Worm (Caenorhabditis elegans) whole organism, young adult: ENCODE measurements around the gene F46G10.2.

Source experiments
- B0019.2 ChIP-seq: fragments of 200-800 bp; sonication (Bioruptor generic); conservative IDR thresholded peaks from 2 replicates; pipeline ENCODE4 v1.3.6; 2022; ENCODE audit warnings: missing genetic modification reagents, missing genetic modification characterization, missing compliant biosample characterization
- B0035.1 ChIP-seq: sonication (generic microtip); optimal IDR thresholded peaks from 2 replicates; lab custom pipeline; 2016; ENCODE audit warnings: missing genetic modification characterization, mild to moderate bottlenecking, missing compliant biosample characterization, missing genotype, missing genetic modification reagents
- B0261.1 ChIP-seq: sonication (generic microtip); optimal IDR thresholded peaks from 2 replicates; lab custom pipeline; 2016; ENCODE audit warnings: mild to moderate bottlenecking, missing genetic modification characterization, moderate library complexity, missing compliant biosample characterization
- F23B12.7 ChIP-seq: sonication (generic microtip); optimal IDR thresholded peaks from 2 replicates; lab custom pipeline; 2017; ENCODE audit warnings: missing genetic modification characterization, mild to moderate bottlenecking, missing compliant biosample characterization, antibody characterized with exemption, moderate library complexity; ENCODE audit not compliant: insufficient read depth
- F39B2.1 ChIP-seq: fragments of 200-800 bp; sonication (Bioruptor generic); IDR thresholded peaks from 2 replicates; pipeline ENCODE4 v1.3.6; 2022; ENCODE audit warnings: missing genetic modification reagents, missing genetic modification characterization, missing compliant biosample characterization
- F52B5.7 ChIP-seq: sonication (generic microtip); optimal IDR thresholded peaks from 2 replicates; lab custom pipeline; 2016; ENCODE audit warnings: mild to moderate bottlenecking, missing genetic modification characterization, missing compliant biosample characterization
- F55B11.4 ChIP-seq: sonication (generic microtip); optimal IDR thresholded peaks from 2 replicates; lab custom pipeline; 2016; ENCODE audit warnings: missing compliant biosample characterization, missing genetic modification characterization, borderline replicate concordance; ENCODE audit not compliant: insufficient read depth
- F57C9.4 ChIP-seq: sonication (generic microtip); optimal IDR thresholded peaks from 2 replicates; lab custom pipeline; 2017; ENCODE audit warnings: mild to moderate bottlenecking, missing genetic modification characterization, missing compliant biosample characterization
- K11D2.4 ChIP-seq: fragments of 200-800 bp; sonication (Bioruptor generic); IDR thresholded peaks from 2 replicates; pipeline ENCODE4 v1.3.6; 2022; ENCODE audit warnings: missing genetic modification reagents, missing genetic modification characterization, missing compliant biosample characterization
- T07F8.4 ChIP-seq: sonication (generic microtip); optimal IDR thresholded peaks from 2 replicates; lab custom pipeline; 2016; ENCODE audit warnings: mild to moderate bottlenecking, missing genetic modification characterization, moderate library complexity, missing compliant biosample characterization
- T26A5.8 ChIP-seq: sonication (generic microtip); optimal IDR thresholded peaks from 2 replicates; lab custom pipeline; 2016; ENCODE audit warnings: missing genetic modification characterization, missing compliant biosample characterization
- Y53G8AR.9 ChIP-seq: fragments of 200-800 bp; sonication (Bioruptor generic); conservative IDR thresholded peaks from 2 replicates; pipeline ENCODE4 v1.3.6; 2022; ENCODE audit warnings: missing genetic modification reagents, missing genetic modification characterization, missing compliant biosample characterization
- Y56A3A.18 ChIP-seq: fragments of 200-800 bp; sonication (Bioruptor generic); IDR thresholded peaks from 2 replicates; pipeline ENCODE4 v1.3.6; 2022; ENCODE audit warnings: missing genetic modification reagents, missing genetic modification characterization, missing compliant biosample characterization
- Y95B8A.8 ChIP-seq: fragments of 200-800 bp; sonication (Bioruptor generic); IDR thresholded peaks from 2 replicates; pipeline ENCODE4 v1.3.6; 2022; ENCODE audit warnings: missing genetic modification reagents, missing genetic modification characterization, missing compliant biosample characterization
- atf-7 ChIP-seq: sonication (generic microtip); optimal IDR thresholded peaks from 2 replicates; lab custom pipeline; 2017; ENCODE audit warnings: mild to moderate bottlenecking, missing genetic modification characterization, missing compliant biosample characterization
- attf-3 ChIP-seq: fragments of 200-800 bp; sonication (Bioruptor generic); conservative IDR thresholded peaks from 2 replicates; pipeline ENCODE4 v1.3.6; 2022; ENCODE audit warnings: missing genetic modification reagents, missing genetic modification characterization, missing compliant biosample characterization
- attf-5 ChIP-seq: fragments of 200-800 bp; sonication (Bioruptor generic); optimal IDR thresholded peaks from 2 replicates; lab custom pipeline; 2018; ENCODE audit warnings: mild to moderate bottlenecking, missing genetic modification characterization, missing compliant biosample characterization
- cebp-1 ChIP-seq, 2 experiments: fragments of 200-800 bp in 1 of 2; sonication (Bioruptor generic) in 1 of 2; sonication (generic microtip) in 1 of 2; IDR thresholded peaks in 1 of 2; optimal IDR thresholded peaks in 1 of 2; 2 replicates each; pipeline versions ENCODE4 v1.3.6 to Lab custom; 2017 to 2022; ENCODE audit warnings: missing compliant biosample characterization in 2 of 2, missing genetic modification characterization in 2 of 2, mild to moderate bottlenecking in 1 of 2, missing genetic modification reagents in 1 of 2, moderate library complexity in 1 of 2
- ceh-100 ChIP-seq: fragments of 200-800 bp; sonication (Bioruptor generic); IDR thresholded peaks from 2 replicates; pipeline ENCODE4 v1.3.6; 2022; ENCODE audit warnings: missing genetic modification reagents, missing genetic modification characterization, missing compliant biosample characterization
- ceh-58 ChIP-seq: fragments of 200-800 bp; sonication (Bioruptor generic); IDR thresholded peaks from 2 replicates; pipeline ENCODE4 v1.3.6; 2022; ENCODE audit warnings: missing genetic modification characterization, missing compliant biosample characterization
- ceh-79 ChIP-seq: sonication (generic microtip); optimal IDR thresholded peaks from 2 replicates; lab custom pipeline; 2017; ENCODE audit warnings: mild to moderate bottlenecking, missing genetic modification characterization, missing compliant biosample characterization
- ceh-91 ChIP-seq: fragments of 200-800 bp; sonication (Bioruptor generic); IDR thresholded peaks from 2 replicates; pipeline ENCODE4 v1.3.6; 2022; ENCODE audit warnings: missing genetic modification reagents, missing genetic modification characterization, missing compliant biosample characterization
- dpff-1 ChIP-seq: sonication (generic microtip); optimal IDR thresholded peaks from 2 replicates; lab custom pipeline; 2017; ENCODE audit warnings: mild to moderate bottlenecking, missing genetic modification characterization, missing compliant biosample characterization
- dpl-1 ChIP-seq: fragments of 150-350 bp; optimal IDR thresholded peaks from 2 replicates; lab custom pipeline; 2014; ENCODE audit warnings: missing biosample characterization, missing genetic modification reagents, missing genetic modification characterization
- egl-18 ChIP-seq: fragments of 200-800 bp; sonication (Bioruptor generic); IDR thresholded peaks from 2 replicates; pipeline ENCODE4 v1.3.6; 2022; ENCODE audit warnings: missing genetic modification reagents, missing genetic modification characterization, missing compliant biosample characterization
- egl-44 ChIP-seq: fragments of 200-800 bp; sonication (Bioruptor generic); IDR thresholded peaks from 2 replicates; pipeline ENCODE4 v1.3.6; 2022; ENCODE audit warnings: missing genetic modification reagents, missing genetic modification characterization, missing compliant biosample characterization
- ekl-4 ChIP-seq: fragments of 200-800 bp; sonication (Bioruptor generic); IDR thresholded peaks from 2 replicates; pipeline ENCODE4 v1.3.6; 2022; ENCODE audit warnings: missing genetic modification reagents, missing genetic modification characterization, missing compliant biosample characterization
- ets-4 ChIP-seq: fragments of 200-800 bp; sonication (Bioruptor generic); optimal IDR thresholded peaks from 2 replicates; lab custom pipeline; 2018; ENCODE audit warnings: mild to moderate bottlenecking, missing genetic modification characterization, missing compliant biosample characterization
- fkh-3 ChIP-seq: sonication (generic microtip); optimal IDR thresholded peaks from 2 replicates; lab custom pipeline; 2016; ENCODE audit warnings: mild to moderate bottlenecking, missing genetic modification characterization, missing compliant biosample characterization
- hlh-26 ChIP-seq: fragments of 200-800 bp; sonication (Bioruptor generic); conservative IDR thresholded peaks from 2 replicates; pipeline ENCODE4 v1.3.6; 2022; ENCODE audit warnings: missing genetic modification reagents, missing genetic modification characterization, missing compliant biosample characterization
- let-526 ChIP-seq: fragments of 200-800 bp; sonication (Bioruptor generic); IDR thresholded peaks from 2 replicates; pipeline ENCODE4 v1.3.6; 2022; ENCODE audit warnings: missing genetic modification reagents, missing genetic modification characterization, missing compliant biosample characterization
- lin-26 ChIP-seq: fragments of 200-800 bp; sonication (Bioruptor generic); IDR thresholded peaks from 2 replicates; pipeline ENCODE4 v1.3.6; 2022; ENCODE audit warnings: missing genetic modification reagents, missing genetic modification characterization, missing compliant biosample characterization
- lir-1 ChIP-seq: fragments of 200-800 bp; sonication (Bioruptor generic); conservative IDR thresholded peaks from 2 replicates; pipeline ENCODE4 v1.3.6; 2022; ENCODE audit warnings: missing genetic modification reagents, missing genetic modification characterization, missing compliant biosample characterization
- lsl-1 ChIP-seq: fragments of 200-800 bp; sonication (Bioruptor generic); optimal IDR thresholded peaks from 2 replicates; lab custom pipeline; 2018; ENCODE audit warnings: mild to moderate bottlenecking, missing genetic modification characterization, moderate library complexity, missing compliant biosample characterization
- madf-6 ChIP-seq: fragments of 200-800 bp; sonication (Bioruptor generic); IDR thresholded peaks from 2 replicates; pipeline ENCODE4 v1.3.6; 2022; ENCODE audit warnings: missing genetic modification reagents, missing genetic modification characterization, missing compliant biosample characterization
- nhr-179 ChIP-seq: sonication (generic microtip); optimal IDR thresholded peaks from 2 replicates; lab custom pipeline; 2016; ENCODE audit warnings: mild to moderate bottlenecking, missing genetic modification characterization, missing compliant biosample characterization
- nhr-90 ChIP-seq: sonication (generic microtip); optimal IDR thresholded peaks from 2 replicates; lab custom pipeline; 2016; ENCODE audit warnings: missing genotype, mild to moderate bottlenecking, missing genetic modification characterization, missing compliant biosample characterization
- pbrm-1 ChIP-seq: fragments of 200-800 bp; sonication (Bioruptor generic); IDR thresholded peaks from 2 replicates; pipeline ENCODE4 v1.3.6; 2022; ENCODE audit warnings: missing genetic modification reagents, missing genetic modification characterization, missing compliant biosample characterization
- rcor-1 ChIP-seq: fragments of 200-800 bp; sonication (Bioruptor generic); IDR thresholded peaks from 2 replicates; pipeline ENCODE4 v1.3.6; 2022; ENCODE audit warnings: missing genetic modification reagents, missing genetic modification characterization, missing compliant biosample characterization
- repo-1 ChIP-seq: sonication (generic microtip); optimal IDR thresholded peaks from 2 replicates; lab custom pipeline; 2017; ENCODE audit warnings: mild to moderate bottlenecking, missing genetic modification characterization, missing compliant biosample characterization
- sdz-38 ChIP-seq: sonication (generic microtip); optimal IDR thresholded peaks from 2 replicates; lab custom pipeline; 2016; ENCODE audit warnings: missing genotype, missing genetic modification characterization, missing compliant biosample characterization
- snpc-3.4 ChIP-seq: sonication (generic microtip); optimal IDR thresholded peaks from 2 replicates; lab custom pipeline; 2017; ENCODE audit warnings: missing genetic modification characterization, mild to moderate bottlenecking, missing compliant biosample characterization, antibody characterized with exemption, moderate library complexity, missing genotype, missing genetic modification reagents
- tbx-9 ChIP-seq: sonication (generic microtip); optimal IDR thresholded peaks from 2 replicates; lab custom pipeline; 2016; ENCODE audit warnings: borderline replicate concordance, missing genetic modification characterization, inconsistent platforms, missing compliant biosample characterization
- unc-62 ChIP-seq: fragments of 150-350 bp; optimal IDR thresholded peaks from 2 replicates; lab custom pipeline; 2014; ENCODE audit warnings: missing biosample characterization, missing genetic modification reagents, missing genetic modification characterization
- xnd-1 ChIP-seq: sonication (generic microtip); optimal IDR thresholded peaks from 2 replicates; lab custom pipeline; 2016; ENCODE audit warnings: missing genotype, missing genetic modification reagents, missing genetic modification characterization, missing compliant biosample characterization
- zfh-2 ChIP-seq: fragments of 200-800 bp; sonication (Bioruptor generic); conservative IDR thresholded peaks from 2 replicates; pipeline ENCODE4 v1.3.6; 2022; ENCODE audit warnings: missing genetic modification reagents, missing genetic modification characterization, missing compliant biosample characterization
- zim-3 ChIP-seq: sonication (generic microtip); optimal IDR thresholded peaks from 2 replicates; lab custom pipeline; 2017; ENCODE audit warnings: mild to moderate bottlenecking, missing genetic modification characterization, moderate library complexity, missing compliant biosample characterization
- ztf-22 ChIP-seq: fragments of 200-800 bp; sonication (Bioruptor generic); optimal IDR thresholded peaks from 2 replicates; lab custom pipeline; 2018; ENCODE audit warnings: mild to moderate bottlenecking, missing genetic modification characterization, moderate library complexity, missing compliant biosample characterization

Gene F46G10.2

DNA sequence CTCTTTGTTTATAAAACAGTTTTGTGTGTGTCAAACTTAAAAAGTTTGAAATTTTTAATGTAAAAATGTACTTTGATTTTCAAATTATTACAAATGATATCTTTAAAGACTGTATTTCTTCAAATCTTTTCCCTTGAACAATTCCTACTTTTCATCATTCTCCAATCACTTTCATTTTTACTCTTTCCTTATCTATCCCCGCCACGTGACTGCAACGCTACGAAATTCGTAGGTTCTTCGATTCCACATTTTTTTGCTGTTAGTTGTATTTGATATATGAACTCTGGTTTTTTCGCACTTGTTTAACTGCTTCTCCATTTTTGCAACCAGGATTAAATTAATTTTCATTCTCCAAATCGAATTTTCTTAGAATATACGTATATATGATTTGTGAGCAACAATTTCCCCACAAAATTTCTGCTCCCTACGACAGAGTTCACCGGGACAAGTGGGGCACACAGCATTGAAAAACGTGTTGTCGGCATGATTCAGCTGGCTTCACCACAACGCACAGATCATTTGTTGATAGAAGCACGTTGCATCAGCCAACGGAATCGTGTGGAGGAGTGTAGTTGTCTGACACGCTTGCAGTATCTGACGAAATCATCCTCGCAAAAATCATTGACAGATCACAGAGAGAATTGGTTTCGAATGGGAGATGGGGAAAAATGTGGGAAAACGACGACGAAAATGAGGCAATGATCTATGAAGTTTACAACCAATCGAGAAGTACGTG is 32.1 kb downstream of the F46G10.2 start (continued):
- no peak for TF ChIP-seq dpl-1 (GFP tag; lab: Kevin White, UChicago)
- TF ChIP-seq T07F8.4 (tag; lab: Kevin White, UChicago): no peak
- no peak for TF ChIP-seq dpff-1 (tag; lab: Kevin White, UChicago)
- no peak for TF ChIP-seq let-526 (GFP tag; lab: Robert Waterston, UW)
- TF ChIP-seq F39B2.1 (GFP tag; lab: Robert Waterston, UW): no peak
- no peak for TF ChIP-seq zim-3 (tag; lab: Kevin White, UChicago)
- no peak for TF ChIP-seq nhr-179
- no peak for TF ChIP-seq ceh-79
- no peak for TF ChIP-seq zfh-2
- TF ChIP-seq Y95B8A.8: 0 out of 2 replicates have a peak, but pooled peaks have one; percentile 23
- no peak for TF ChIP-seq tbx-9 (tag; lab: Kevin White, UChicago)
- no peak for TF ChIP-seq pbrm-1 (GFP tag; lab: Robert Waterston, UW)
- TF ChIP-seq F55B11.4 (tag; lab: Kevin White, UChicago): no peak
- TF ChIP-seq cebp-1 (GFP tag; IDR thresholded peaks at IDR 0.05; lab: Robert Waterston, UW): no peak
- peak; percentile 66 for TF ChIP-seq cebp-1 (tag; optimal IDR thresholded peaks at IDR 0.05; lab: Kevin White, UChicago)
- TF ChIP-seq fkh-3: no peak
- no peak for TF ChIP-seq snpc-3.4
- no peak for TF ChIP-seq hlh-26 (GFP tag; lab: Robert Waterston, UW)
- peak; percentile 49 for TF ChIP-seq atf-7 (tag; lab: Kevin White, UChicago)
- TF ChIP-seq xnd-1: no peak
- TF ChIP-seq F57C9.4: no peak
- no peak for TF ChIP-seq ceh-91 (GFP tag; lab: Robert Waterston, UW)
- no peak for TF ChIP-seq madf-6 (GFP tag; lab: Robert Waterston, UW)
- no peak for TF ChIP-seq B0035.1 (tag; lab: Kevin White, UChicago)
- TF ChIP-seq nhr-90: no peak
- TF ChIP-seq ekl-4 (GFP tag; lab: Robert Waterston, UW): no peak
- TF ChIP-seq K11D2.4 (GFP tag; lab: Robert Waterston, UW): no peak
- no peak for TF ChIP-seq ceh-100 (GFP tag; lab: Robert Waterston, UW)
- TF ChIP-seq lir-1 (GFP tag; lab: Robert Waterston, UW): no peak
- no peak for TF ChIP-seq lsl-1 (GFP tag; lab: Kevin White, UChicago)
- no peak for TF ChIP-seq attf-3 (GFP tag; lab: Robert Waterston, UW)
- TF ChIP-seq repo-1: no peak
- no peak for TF ChIP-seq ztf-22 (GFP tag; lab: Kevin White, UChicago)
- TF ChIP-seq F23B12.7 (tag; lab: Kevin White, UChicago): no peak
- no peak for TF ChIP-seq Y53G8AR.9 (GFP tag; lab: Robert Waterston, UW)
- TF ChIP-seq B0261.1 (tag; lab: Kevin White, UChicago): no peak
- no peak for TF ChIP-seq egl-18 (GFP tag; lab: Robert Waterston, UW)
- TF ChIP-seq rcor-1 (GFP tag; lab: Robert Waterston, UW): no peak
- TF ChIP-seq ceh-58 (GFP tag; lab: Robert Waterston, UW): no peak
- no peak for TF ChIP-seq F52B5.7 (tag; lab: Kevin White, UChicago)
- TF ChIP-seq Y56A3A.18: no peak
- 0 out of 2 replicates have a peak, but pooled peaks have one; percentile 28 for TF ChIP-seq lin-26
- TF ChIP-seq sdz-38 (tag; lab: Kevin White, UChicago): no peak
- no peak for TF ChIP-seq T26A5.8
- 0 out of 2 replicates have a peak, but pooled peaks have one; percentile 10 for TF ChIP-seq egl-44 (GFP tag; lab: Robert Waterston, UW)
- no peak for TF ChIP-seq unc-62 (GFP tag; lab: Kevin White, UChicago)
- peak; percentile 16 for TF ChIP-seq attf-5 (GFP tag; lab: Kevin White, UChicago)
- TF ChIP-seq B0019.2 (GFP tag; lab: Robert Waterston, UW): no peak
- no peak for TF ChIP-seq ets-4 (GFP tag; lab: Kevin White, UChicago)
